Worm (Caenorhabditis elegans) whole organism, L4/young adult: ENCODE measurements around the gene C56E10.3.

ENCODE experiments used
- W03F9.2 ChIP-seq: fragments of 150-350 bp; optimal IDR thresholded peaks from 2 replicates; lab custom pipeline; 2014; ENCODE audit warnings: missing biosample characterization, missing genetic modification characterization
- him-1 ChIP-seq: sonication (generic microtip); optimal IDR thresholded peaks from 2 replicates; lab custom pipeline; 2016; ENCODE audit warnings: missing genotype, missing genetic modification reagents, missing genetic modification characterization, missing compliant biosample characterization

- TF ChIP-seq him-1 (no peak), W03F9.2 (tag; lab: Kevin White, UChicago) (no peak)
Observed at ce11 chrX:6609717-6610116, 35.7 kb upstream of the C56E10.3 start, which contains the start of gene C25B8.8.
